Worm (Caenorhabditis elegans) whole organism, L4 larva: ENCODE data around the gene Y105C5A.13.

ENCODE experiments used
- F10B5.3 ChIP-seq: sonication (generic microtip); optimal IDR thresholded peaks from 2 replicates; lab custom pipeline; 2016; ENCODE audit warnings: mild to moderate bottlenecking, missing genetic modification characterization, missing compliant biosample characterization
- T20F7.1 ChIP-seq: fragments of 200-800 bp; sonication (Bioruptor generic); optimal IDR thresholded peaks from 2 replicates; lab custom pipeline; 2018; ENCODE audit warnings: mild to moderate bottlenecking, missing genetic modification characterization, missing compliant biosample characterization
- ama-1 ChIP-seq: fragments of 150-350 bp; optimal IDR thresholded peaks from 2 replicates; lab custom pipeline; 2014; ENCODE audit warnings: inconsistent platforms, mixed read lengths
- ceh-20 ChIP-seq: fragments of 200-800 bp; sonication (Bioruptor generic); IDR thresholded peaks from 2 replicates; pipeline ENCODE4 v1.3.6; 2022; ENCODE audit warnings: missing genetic modification reagents, missing genetic modification characterization, missing compliant biosample characterization
- ceh-28 ChIP-seq: fragments of 150-350 bp; optimal IDR thresholded peaks from 2 replicates; lab custom pipeline; 2014; ENCODE audit warnings: missing biosample characterization, missing genetic modification reagents, missing genetic modification characterization
- daf-16 ChIP-seq, 3 experiments: sonication (generic microtip); optimal IDR thresholded peaks; 2 replicates each; lab custom pipeline; 2016 to 2017; ENCODE audit warnings: missing genetic modification characterization in 3 of 3, missing genetic modification reagents in 3 of 3, mild to moderate bottlenecking in 2 of 3, missing compliant biosample characterization in 2 of 3, missing biosample characterization in 1 of 3, moderate library complexity in 1 of 3
- dmd-6 ChIP-seq: fragments of 200-800 bp; sonication (Bioruptor generic); IDR thresholded peaks from 2 replicates; pipeline ENCODE4 v1.3.6; 2022; ENCODE audit warnings: missing genetic modification reagents, missing genetic modification characterization, missing compliant biosample characterization
- dpl-1 ChIP-seq: fragments of 150-350 bp; optimal IDR thresholded peaks from 2 replicates; lab custom pipeline; 2014; ENCODE audit warnings: missing biosample characterization, missing genetic modification reagents, missing genetic modification characterization
- hlh-11 ChIP-seq: fragments of 200-800 bp; sonication (Bioruptor generic); optimal IDR thresholded peaks from 2 replicates; lab custom pipeline; 2018; ENCODE audit warnings: mild to moderate bottlenecking, missing genetic modification characterization, missing compliant biosample characterization
- hmg-1.1 ChIP-seq: fragments of 200-800 bp; sonication (Bioruptor generic); IDR thresholded peaks from 2 replicates; pipeline ENCODE4 v1.3.6; 2022; ENCODE audit warnings: missing genetic modification reagents, missing genetic modification characterization, missing compliant biosample characterization
- lin-15B ChIP-seq: fragments of 150-350 bp; sonication (generic microtip); optimal IDR thresholded peaks from 3 replicates; lab custom pipeline; 2014; ENCODE audit warnings: missing biosample characterization, missing genetic modification characterization
- madf-9 ChIP-seq: fragments of 200-800 bp; sonication (Bioruptor generic); conservative IDR thresholded peaks from 2 replicates; pipeline ENCODE4 v1.3.6; 2022; ENCODE audit warnings: missing genetic modification reagents, missing genetic modification characterization, missing compliant biosample characterization
- mdl-1 ChIP-seq, 2 experiments: fragments of 150-350 bp in 1 of 2; sonication (generic microtip) in 1 of 2; optimal IDR thresholded peaks; 2 replicates each; lab custom pipeline; 2014 to 2017; ENCODE audit warnings: missing biosample characterization in 2 of 2, missing genetic modification characterization in 2 of 2
- mes-2 ChIP-seq: sonication (generic microtip); optimal IDR thresholded peaks from 2 replicates; lab custom pipeline; 2016; ENCODE audit warnings: missing genotype, mild to moderate bottlenecking, missing genetic modification characterization, missing compliant biosample characterization; ENCODE audit not compliant: poor library complexity, severe bottlenecking
- nhr-111 ChIP-seq: fragments of 200-800 bp; sonication (Bioruptor generic); optimal IDR thresholded peaks from 2 replicates; lab custom pipeline; 2018; ENCODE audit warnings: mild to moderate bottlenecking, missing genetic modification characterization, missing compliant biosample characterization
- nhr-42 ChIP-seq: fragments of 200-800 bp; sonication (Bioruptor generic); IDR thresholded peaks from 2 replicates; pipeline ENCODE4 v1.3.6; 2022; ENCODE audit warnings: missing genetic modification characterization, missing compliant biosample characterization
- nhr-76 ChIP-seq: fragments of 150-350 bp; optimal IDR thresholded peaks from 2 replicates; lab custom pipeline; 2014; ENCODE audit warnings: missing biosample characterization, missing genetic modification characterization
- php-3 ChIP-seq: fragments of 200-800 bp; sonication (Bioruptor generic); IDR thresholded peaks from 2 replicates; pipeline ENCODE4 v1.3.6; 2022; ENCODE audit warnings: missing genetic modification reagents, missing genetic modification characterization, missing compliant biosample characterization
- rbr-2 ChIP-seq: sonication (generic microtip); optimal IDR thresholded peaks from 2 replicates; lab custom pipeline; 2016; ENCODE audit warnings: missing genotype, missing genetic modification characterization, missing compliant biosample characterization
- snpc-1.2 ChIP-seq: fragments of 200-800 bp; sonication (Bioruptor generic); IDR thresholded peaks from 2 replicates; pipeline ENCODE4 v1.3.6; 2022; ENCODE audit warnings: missing genetic modification reagents, missing genetic modification characterization, missing compliant biosample characterization
- tag-97 ChIP-seq: fragments of 200-800 bp; sonication (Bioruptor generic); IDR thresholded peaks from 2 replicates; pipeline ENCODE4 v1.3.6; 2022; ENCODE audit warnings: missing genetic modification characterization, missing compliant biosample characterization
- tra-1 ChIP-seq: fragments of 200-800 bp; sonication (Bioruptor generic); IDR thresholded peaks from 2 replicates; pipeline ENCODE4 v1.3.6; 2022; ENCODE audit warnings: missing genetic modification reagents, missing genetic modification characterization, missing compliant biosample characterization
- zag-1 ChIP-seq: fragments of 150-350 bp; optimal IDR thresholded peaks from 2 replicates; lab custom pipeline; 2014; ENCODE audit warnings: missing biosample characterization, missing genetic modification characterization
- zfp-2 ChIP-seq: sonication (generic microtip); optimal IDR thresholded peaks from 2 replicates; lab custom pipeline; 2016; ENCODE audit warnings: mild to moderate bottlenecking, missing genetic modification characterization, missing compliant biosample characterization
- ztf-11 ChIP-seq: fragments of 150-350 bp; optimal IDR thresholded peaks from 2 replicates; lab custom pipeline; 2014; ENCODE audit warnings: missing biosample characterization, missing genetic modification characterization
- ztf-7 ChIP-seq: fragments of 150-350 bp; optimal IDR thresholded peaks from 2 replicates; lab custom pipeline; 2014; ENCODE audit warnings: missing biosample characterization, missing genetic modification characterization

Gene Y105C5A.13

ce11 chrIV:15693268-15693667 lies 52.2 kb downstream of the Y105C5A.13 start (continued):
- TF ChIP-seq tra-1 (GFP tag; lab: Robert Waterston, UW): peak; percentile 64
- peak; percentile 27 to 87 for TF ChIP-seq daf-16 (GFP tag; optimal IDR thresholded peaks at IDR 0.05; lab: Kevin White, UChicago)
- TF ChIP-seq daf-16 (tag; optimal IDR thresholded peaks at IDR 0.05; lab: Kevin White, UChicago): no peak
- no peak for TF ChIP-seq ceh-28 (tag; lab: Kevin White, UChicago)
- peak; percentile 10 for TF ChIP-seq F10B5.3 (tag; lab: Kevin White, UChicago)
- no peak for TF ChIP-seq lin-15B
- no peak for TF ChIP-seq hmg-1.1
- no peak for TF ChIP-seq zag-1 (tag; lab: Kevin White, UChicago)
- TF ChIP-seq T20F7.1 (GFP tag; lab: Kevin White, UChicago): no peak
- peak; percentile 100 for TF ChIP-seq snpc-1.2 (GFP tag; lab: Robert Waterston, UW)
- peak; percentile 61 for TF ChIP-seq nhr-111 (GFP tag; lab: Kevin White, UChicago)
- TF ChIP-seq dmd-6 (GFP tag; lab: Robert Waterston, UW): 0 out of 2 replicates have a peak, but pooled peaks have one; percentile 9
- no peak for TF ChIP-seq mdl-1 (tag; optimal IDR thresholded peaks at IDR 0.05; lab: Kevin White, UChicago)
- no peak for TF ChIP-seq ztf-7 (tag; lab: Kevin White, UChicago)
- no peak for TF ChIP-seq tag-97 (GFP tag; lab: Robert Waterston, UW)
- TF ChIP-seq madf-9 (GFP tag; lab: Robert Waterston, UW): no peak
- TF ChIP-seq nhr-76 (tag; lab: Kevin White, UChicago): no peak
- TF ChIP-seq rbr-2 (tag; lab: Kevin White, UChicago): no peak
- TF ChIP-seq php-3 (GFP tag; lab: Robert Waterston, UW): no peak
- TF ChIP-seq hlh-11: no peak
- TF ChIP-seq zfp-2: no peak
- TF ChIP-seq mes-2: peak; percentile 63
- TF ChIP-seq ama-1 (lab: Kevin White, UChicago): no peak
- TF ChIP-seq ceh-20 (GFP tag; lab: Robert Waterston, UW): no peak
- no peak for TF ChIP-seq ztf-11 (tag; lab: Kevin White, UChicago)
- no peak for TF ChIP-seq dpl-1
- no peak for TF ChIP-seq nhr-42 (GFP tag; lab: Robert Waterston, UW)
